Fruit fly (Drosophila melanogaster): ENCODE data around the gene CG14109.

DNA sequence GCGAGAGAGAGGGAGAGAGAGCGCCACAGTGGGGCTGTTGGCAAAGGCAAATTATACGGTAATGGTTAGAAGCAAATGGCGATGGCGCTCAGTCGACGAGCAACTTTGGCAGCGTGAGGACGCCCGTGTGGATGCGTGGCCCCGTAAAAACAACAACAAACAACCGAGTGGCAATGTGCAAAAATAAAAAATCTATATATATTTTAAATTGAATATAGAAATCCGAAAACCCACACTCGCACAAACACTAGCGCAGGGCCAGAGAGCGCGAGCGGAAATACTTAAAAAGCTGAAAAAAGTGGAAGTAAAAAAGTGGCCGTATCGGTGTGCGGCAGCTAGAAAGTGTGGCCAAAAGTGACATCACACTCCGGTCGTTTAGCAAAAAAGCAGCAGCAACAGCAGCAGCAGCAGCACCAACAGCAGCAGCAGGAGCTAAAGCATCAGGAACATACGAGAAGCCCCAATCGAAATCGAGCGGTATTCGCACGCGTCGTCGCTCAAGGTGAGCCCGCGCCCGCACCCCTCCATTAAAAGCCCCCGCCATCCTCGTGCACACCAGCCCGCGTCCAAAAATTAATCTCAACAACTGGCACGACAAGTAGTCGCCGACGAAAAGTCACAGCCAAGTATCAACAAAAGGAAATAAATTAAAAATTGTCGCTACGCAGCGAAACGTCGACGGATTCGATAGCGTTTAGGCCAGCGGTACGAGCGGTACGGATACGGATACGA is 36.9 kb downstream of the CG14109 start, which contains the start of gene stv:
- TF ChIP-seq CG9139 (GFP tag; optimal IDR thresholded peaks at IDR 0.05) (no peak), CG10631 (GFP tag; optimal IDR thresholded peaks at IDR 0.05) (no peak), Lpt (GFP tag; optimal IDR thresholded peaks at IDR 0.05) (no peak), Hr39 (GFP tag; optimal IDR thresholded peaks at IDR 0.05) (no peak), acj6 (GFP tag; optimal IDR thresholded peaks at IDR 0.05) (no peak)
